Worm (Caenorhabditis elegans): ENCODE results near the gene C54D10.5.

DNA sequence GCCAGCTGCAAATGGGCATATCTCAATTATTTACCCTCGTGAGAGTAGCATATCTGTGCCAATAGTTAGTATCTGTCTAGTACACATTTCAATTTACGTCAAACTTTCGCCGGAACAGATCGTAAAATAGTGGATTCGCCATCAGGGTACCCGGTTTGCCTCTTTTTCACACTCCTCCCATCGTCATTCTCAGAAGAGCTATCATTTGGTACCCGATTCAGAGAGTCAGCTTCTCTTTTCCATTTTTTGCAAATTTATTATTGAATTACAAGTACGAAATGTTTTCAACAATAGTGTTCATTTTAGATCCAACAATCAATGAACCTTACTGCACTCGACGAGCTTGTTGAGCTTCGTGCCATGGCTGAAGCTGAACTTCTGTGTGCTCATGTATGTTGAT lies at the start of gene C54D10.5:
- TF ChIP-seq hlh-12 (tag; optimal IDR thresholded peaks at IDR 0.05): no peak
- no peak for TF ChIP-seq dox-1 (GFP tag; IDR thresholded peaks at IDR 0.05)
- no peak for TF ChIP-seq lin-26 (GFP tag; IDR thresholded peaks at IDR 0.05)
- no peak for TF ChIP-seq ceh-27 (GFP tag; optimal IDR thresholded peaks at IDR 0.05)
